Fruit fly (Drosophila melanogaster): ENCODE data around the gene CG15888.

CG15888 gene

dm6 chr3R:13275473-13275872, 10.9 kb downstream of the CG15888 start:
- TF ChIP-seq CG13204 (GFP tag; optimal IDR thresholded peaks at IDR 0.05): no peak
- no peak for TF ChIP-seq CG14655 (GFP tag; optimal IDR thresholded peaks at IDR 0.05)
- no peak for TF ChIP-seq CG9948 (tag; optimal IDR thresholded peaks at IDR 0.05)
- TF ChIP-seq CG8301 (tag; optimal IDR thresholded peaks at IDR 0.05): no peak
- no peak for TF ChIP-seq CG8159 (tag; optimal IDR thresholded peaks at IDR 0.05)
- no peak for TF ChIP-seq Pif1B (GFP tag; optimal IDR thresholded peaks at IDR 0.05)
- TF ChIP-seq Ets98B (GFP tag; IDR thresholded peaks at IDR 0.05): no peak
- no peak for TF ChIP-seq CG15710 (tag; optimal IDR thresholded peaks at IDR 0.05)

DNA sequence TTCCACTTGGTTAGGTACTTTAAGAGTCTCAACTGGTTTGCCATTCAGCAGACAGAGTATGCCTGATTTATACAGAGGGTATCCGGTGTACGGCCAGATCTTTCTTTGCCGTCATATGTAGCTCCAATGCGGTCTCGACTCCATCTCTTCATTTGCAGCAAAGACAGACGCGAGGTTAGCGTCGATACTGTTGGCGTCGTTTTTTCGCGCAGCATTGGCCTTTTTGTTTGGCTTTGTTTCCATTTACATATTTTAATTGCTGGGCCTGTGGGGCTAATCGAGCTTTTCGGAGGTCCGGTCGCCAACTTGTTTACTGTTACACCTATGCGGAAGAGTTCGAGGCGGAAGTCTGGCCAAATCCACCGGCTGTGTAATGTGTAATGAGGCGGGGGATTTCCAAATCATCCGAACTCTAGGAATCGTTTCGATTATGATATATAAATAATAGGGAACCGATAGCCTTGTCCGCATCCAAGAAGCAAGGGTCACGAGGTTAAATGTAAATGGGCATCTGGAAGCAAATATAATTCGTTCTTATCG, 12.0 kb downstream of the CG15888 start:
- TF ChIP-seq CG4496 (GFP tag; IDR thresholded peaks at IDR 0.05) (no peak), Ets98B (GFP tag; IDR thresholded peaks at IDR 0.05) (peak; percentile 13; the same call in 1 of the 2 replicates)

dm6 chr3R:13273462-13273861, 12.9 kb downstream of the CG15888 start:
- TF ChIP-seq Pif1B (GFP tag; optimal IDR thresholded peaks at IDR 0.05) (no peak), CG34367 (tag; optimal IDR thresholded peaks at IDR 0.05) (no peak), Pif1A (GFP tag; optimal IDR thresholded peaks at IDR 0.05) (no peak), Snoo (tag; optimal IDR thresholded peaks at IDR 0.05) (no peak), CG4496 (GFP tag; IDR thresholded peaks at IDR 0.05) (no peak), CG9948 (tag; optimal IDR thresholded peaks at IDR 0.05) (no peak), CG8301 (tag; optimal IDR thresholded peaks at IDR 0.05) (no peak), CG15710 (tag; optimal IDR thresholded peaks at IDR 0.05) (no peak), CG8159 (tag; optimal IDR thresholded peaks at IDR 0.05) (no peak), CG13204 (GFP tag; optimal IDR thresholded peaks at IDR 0.05) (no peak)

- TF ChIP-seq CG8301 (tag; optimal IDR thresholded peaks at IDR 0.05) (no peak), Pif1A (GFP tag; optimal IDR thresholded peaks at IDR 0.05) (no peak), D1 (tag; optimal IDR thresholded peaks at IDR 0.05) (no peak), CG12605 (GFP tag; IDR thresholded peaks at IDR 0.05) (no peak), CG15710 (tag; optimal IDR thresholded peaks at IDR 0.05) (no peak), CG8159 (tag; optimal IDR thresholded peaks at IDR 0.05) (no peak), Snoo (tag; optimal IDR thresholded peaks at IDR 0.05) (no peak)
Observed at dm6 chr3R:13271758-13272157, 14.6 kb downstream of the CG15888 start, which contains the start of gene TBC1D5. TSS of gene TBC1D5 (minus strand) at chr3R:13272011.

DNA sequence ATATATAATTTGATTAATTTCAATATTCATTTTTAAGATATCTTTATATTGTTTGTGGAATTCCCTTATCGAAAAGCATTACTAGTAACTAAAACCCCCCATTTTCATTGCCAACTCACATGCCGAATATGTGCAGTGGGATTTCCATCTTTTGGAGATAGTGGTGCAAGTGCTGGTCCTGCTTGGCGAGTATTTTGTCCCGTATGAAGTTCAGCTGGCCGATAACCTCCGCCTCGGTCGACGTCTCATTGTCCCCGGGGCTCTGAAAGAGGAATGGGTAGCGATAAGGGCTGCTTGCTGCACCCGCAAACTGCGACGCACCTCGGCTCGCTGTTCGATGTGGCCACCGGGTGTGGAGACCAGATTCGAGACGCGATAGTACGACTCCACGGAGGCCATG, 15.7 kb downstream of the CG15888 start:
- TF ChIP-seq EcR (GFP tag; optimal IDR thresholded peaks at IDR 0.05) (peak; percentile 71), CG8301 (tag; optimal IDR thresholded peaks at IDR 0.05) (no peak)

DNA sequence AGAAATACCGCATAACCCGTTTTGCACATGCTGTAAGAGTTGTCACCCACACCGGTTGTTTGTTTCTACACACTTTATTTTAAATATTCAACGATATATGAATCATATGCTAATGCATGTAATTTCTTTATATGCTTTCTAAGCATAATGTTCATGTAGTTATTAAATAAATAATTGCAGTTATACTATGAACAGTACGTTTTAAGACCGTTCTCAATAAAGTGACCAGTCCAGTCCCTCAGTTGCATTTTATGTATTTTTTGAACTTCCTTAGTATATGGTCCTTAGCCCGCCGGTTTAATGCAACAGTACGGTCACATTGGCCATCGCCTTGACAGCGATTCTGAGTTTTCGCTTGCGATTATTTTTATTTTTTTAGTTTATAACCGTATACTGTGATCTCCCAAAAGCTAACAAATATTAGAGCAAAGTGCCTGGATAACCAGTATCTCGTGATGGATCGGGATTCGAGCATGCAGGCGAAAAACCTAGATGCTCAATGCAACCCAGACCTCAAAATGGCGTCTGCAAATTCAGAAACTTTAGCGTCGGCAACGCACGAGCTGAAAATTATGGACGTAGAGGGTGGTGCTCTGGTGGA, 22.2 kb downstream of the CG15888 start, which contains the start of gene Ravus:
Gene Ravus, minus strand, starts transcription at position 1 of the 601 bp plus-strand sequence.
- TF ChIP-seq CG9948 (tag; optimal IDR thresholded peaks at IDR 0.05): peak; percentile 46
- TF ChIP-seq CG8159 (tag; optimal IDR thresholded peaks at IDR 0.05): peak; percentile 47
- TF ChIP-seq CG17806 (tag; optimal IDR thresholded peaks at IDR 0.05): peak; percentile 22
- TF ChIP-seq CG15710 (tag; optimal IDR thresholded peaks at IDR 0.05): peak; percentile 70
- no peak for TF ChIP-seq CG4496 (GFP tag; IDR thresholded peaks at IDR 0.05)
- TF ChIP-seq CG32121 (GFP tag; IDR thresholded peaks at IDR 0.05): 0 out of 2 replicates have a peak, but pooled peaks have one; percentile 30
- TF ChIP-seq Snoo (tag; optimal IDR thresholded peaks at IDR 0.05): peak; percentile 43
- TF ChIP-seq CG13204 (GFP tag; optimal IDR thresholded peaks at IDR 0.05): no peak

- TF ChIP-seq fd96Ca (GFP tag; IDR thresholded peaks at IDR 0.05): no peak
- TF ChIP-seq CG15710 (tag; optimal IDR thresholded peaks at IDR 0.05): no peak
- TF ChIP-seq CG8301 (tag; optimal IDR thresholded peaks at IDR 0.05): no peak
- no peak for TF ChIP-seq CG17806 (tag; optimal IDR thresholded peaks at IDR 0.05)
- TF ChIP-seq Pif1A (GFP tag; optimal IDR thresholded peaks at IDR 0.05): no peak
- TF ChIP-seq CG4496 (GFP tag; IDR thresholded peaks at IDR 0.05): no peak
- TF ChIP-seq CG14655 (GFP tag; optimal IDR thresholded peaks at IDR 0.05): no peak
- TF ChIP-seq Snoo (tag; optimal IDR thresholded peaks at IDR 0.05): no peak
- TF ChIP-seq CG9948 (tag; optimal IDR thresholded peaks at IDR 0.05): no peak
- no peak for TF ChIP-seq CG10348 (GFP tag; IDR thresholded peaks at IDR 0.05)
- TF ChIP-seq gl (tag; optimal IDR thresholded peaks at IDR 0.05): no peak
- TF ChIP-seq rn (GFP tag; IDR thresholded peaks at IDR 0.05): no peak
- no peak for TF ChIP-seq Pif1B (GFP tag; optimal IDR thresholded peaks at IDR 0.05)
- no peak for TF ChIP-seq EcR (GFP tag; optimal IDR thresholded peaks at IDR 0.05)
Observed at dm6 chr3R:13261706-13262105, 24.6 kb downstream of the CG15888 start.
